Worm (Caenorhabditis elegans): ENCODE measurements around the gene C11E4.7.
A peak's percentile ranks its signal among the peaks of the same experiment; 100 is the strongest.

DNA sequence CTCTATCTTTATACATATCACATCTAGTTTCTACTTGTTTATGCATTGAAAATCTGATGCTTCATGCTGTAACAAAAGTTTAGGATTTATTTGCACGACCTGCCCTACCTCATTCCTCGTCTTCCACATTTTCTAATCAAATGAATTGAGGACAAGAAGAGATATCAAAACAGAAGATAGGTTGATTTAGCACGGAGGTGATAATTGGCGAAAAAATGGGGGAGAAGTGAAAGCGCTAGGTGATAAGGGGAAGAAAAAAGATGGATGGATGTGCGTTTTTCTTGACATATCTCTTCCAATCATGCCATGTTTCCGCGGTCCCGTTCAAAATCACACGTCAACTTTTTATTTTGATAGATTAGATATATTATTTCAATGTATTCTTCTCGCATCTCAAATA lies 8.9 kb upstream of the C11E4.7 start:
- TF ChIP-seq ces-1 (GFP tag; optimal IDR thresholded peaks at IDR 0.05) (no peak), nhr-20 (tag; optimal IDR thresholded peaks at IDR 0.05) (peak; percentile 4), F16B12.6 (tag; optimal IDR thresholded peaks at IDR 0.05) (no peak), ztf-11 (tag; optimal IDR thresholded peaks at IDR 0.05) (no peak), unc-62 (GFP tag; optimal IDR thresholded peaks at IDR 0.05) (no peak), nhr-90 (tag; optimal IDR thresholded peaks at IDR 0.05; ENCODE audit: poor library complexity) (no peak), lsy-2 (tag; optimal IDR thresholded peaks at IDR 0.05) (no peak), C34B4.2 (tag; optimal IDR thresholded peaks at IDR 0.05) (no peak), elt-2 (tag; optimal IDR thresholded peaks at IDR 0.05) (no peak), lin-15B (tag; optimal IDR thresholded peaks at IDR 0.05) (no peak)
